Worm (Caenorhabditis elegans) whole organism, L1 larva: ENCODE data around the gene fbxl-4.
A peak's percentile ranks its signal among the peaks of the same experiment; 100 is the strongest.

ENCODE experiments used
- C04F5.9 ChIP-seq: sonication (generic microtip); optimal IDR thresholded peaks from 2 replicates; lab custom pipeline; 2016; ENCODE audit warnings: missing genetic modification characterization, missing compliant biosample characterization
- Y116A8C.19 ChIP-seq: sonication (generic microtip); optimal IDR thresholded peaks from 2 replicates; lab custom pipeline; 2016; ENCODE audit warnings: missing compliant biosample characterization, missing genetic modification characterization, borderline replicate concordance
- aha-1 ChIP-seq: fragments of 150-350 bp; optimal IDR thresholded peaks from 2 replicates; lab custom pipeline; 2014; ENCODE audit warnings: missing biosample characterization, missing genetic modification characterization
- blmp-1 ChIP-seq: fragments of 150-350 bp; optimal IDR thresholded peaks from 2 replicates; lab custom pipeline; 2014; ENCODE audit warnings: missing biosample characterization, missing genetic modification characterization
- ceh-63 ChIP-seq: fragments of 200-800 bp; sonication (Bioruptor generic); optimal IDR thresholded peaks from 2 replicates; lab custom pipeline; 2018; ENCODE audit warnings: mild to moderate bottlenecking, missing genetic modification characterization, missing compliant biosample characterization
- ceh-82 ChIP-seq, 3 experiments: fragments of 150-350 bp in 1 of 3; sonication (generic microtip) in 2 of 3; optimal IDR thresholded peaks; 2 replicates each; lab custom pipeline; 2014 to 2017; ENCODE audit warnings: missing biosample characterization in 3 of 3, missing genetic modification characterization in 3 of 3
- ceh-90 ChIP-seq: sonication (generic microtip); optimal IDR thresholded peaks from 2 replicates; lab custom pipeline; 2016; ENCODE audit warnings: missing genetic modification characterization, missing compliant biosample characterization
- dpl-1 ChIP-seq, 3 experiments: fragments of 150-350 bp in 2 of 3; sonication (generic microtip) in 1 of 3; optimal IDR thresholded peaks; 2 replicates each; lab custom pipeline; 2014 to 2017; ENCODE audit warnings: missing biosample characterization in 3 of 3, missing genetic modification characterization in 3 of 3, missing genetic modification reagents in 3 of 3
- efl-1 ChIP-seq, 4 experiments: fragments of 150-350 bp; optimal IDR thresholded peaks in 3 of 4; peaks in 1 of 4; 1 replicate in 1 of 4; 2 replicates in 3 of 4; lab custom pipeline; 2014; ENCODE audit warnings: missing biosample characterization in 2 of 4, missing genetic modification characterization in 2 of 4, missing genetic modification reagents in 2 of 4
- egl-13 ChIP-seq: sonication (generic microtip); optimal IDR thresholded peaks from 2 replicates; lab custom pipeline; 2016; ENCODE audit warnings: missing genotype, missing genetic modification reagents, missing genetic modification characterization, missing compliant biosample characterization
- fkh-4 ChIP-seq: sonication (generic microtip); optimal IDR thresholded peaks from 2 replicates; lab custom pipeline; 2016; ENCODE audit warnings: missing compliant biosample characterization, missing genetic modification characterization, borderline replicate concordance
- fkh-8 ChIP-seq: sonication (generic microtip); optimal IDR thresholded peaks from 2 replicates; lab custom pipeline; 2016; ENCODE audit warnings: mild to moderate bottlenecking, missing genetic modification characterization, missing compliant biosample characterization
- fos-1 ChIP-seq: fragments of 150-350 bp; optimal IDR thresholded peaks from 2 replicates; lab custom pipeline; 2014; ENCODE audit warnings: missing biosample characterization, missing genetic modification characterization
- hlh-17 ChIP-seq: fragments of 200-800 bp; sonication (Bioruptor generic); optimal IDR thresholded peaks from 2 replicates; lab custom pipeline; 2018; ENCODE audit warnings: missing genetic modification characterization, mild to moderate bottlenecking, missing compliant biosample characterization, moderate library complexity, borderline replicate concordance
- hlh-4 ChIP-seq: sonication (generic microtip); optimal IDR thresholded peaks from 2 replicates; lab custom pipeline; 2016; ENCODE audit warnings: mild to moderate bottlenecking, missing genetic modification characterization, missing compliant biosample characterization
- lin-14 ChIP-seq: fragments of 200-800 bp; sonication (Bioruptor generic); optimal IDR thresholded peaks from 2 replicates; lab custom pipeline; 2018; ENCODE audit warnings: mild to moderate bottlenecking, missing genetic modification characterization, moderate library complexity, missing compliant biosample characterization
- lin-39 ChIP-seq: fragments of 150-350 bp; optimal IDR thresholded peaks from 2 replicates; lab custom pipeline; 2014; ENCODE audit warnings: missing biosample characterization, missing genetic modification reagents, missing genetic modification characterization
- lsy-2 ChIP-seq, 2 experiments: fragments of 150-350 bp; optimal IDR thresholded peaks; 2 replicates each; lab custom pipeline; 2014; ENCODE audit warnings: missing biosample characterization in 2 of 2, missing genetic modification characterization in 2 of 2
- mab-9 ChIP-seq: fragments of 200-800 bp; sonication (Bioruptor generic); IDR thresholded peaks from 2 replicates; pipeline ENCODE4 v1.3.6; 2022; ENCODE audit warnings: missing genetic modification reagents, missing genetic modification characterization, missing compliant biosample characterization
- nhr-19 ChIP-seq: fragments of 200-800 bp; sonication (Bioruptor generic); conservative IDR thresholded peaks from 2 replicates; pipeline ENCODE4 v1.3.6; 2022; ENCODE audit warnings: missing genetic modification characterization, missing compliant biosample characterization
- nhr-237 ChIP-seq: fragments of 150-350 bp; optimal IDR thresholded peaks from 2 replicates; lab custom pipeline; 2014; ENCODE audit warnings: missing biosample characterization, missing genetic modification characterization
- nhr-28 ChIP-seq: fragments of 150-350 bp; optimal IDR thresholded peaks from 2 replicates; lab custom pipeline; 2014; ENCODE audit warnings: missing biosample characterization, missing genetic modification characterization
- nhr-77 ChIP-seq: fragments of 150-350 bp; optimal IDR thresholded peaks from 2 replicates; lab custom pipeline; 2014; ENCODE audit warnings: missing biosample characterization, missing genetic modification characterization
- nhr-85 ChIP-seq: sonication (generic microtip); peaks from one replicate; lab custom pipeline; 2016; ENCODE audit warnings: missing genetic modification characterization, inconsistent platforms, missing compliant biosample characterization
- pqm-1 ChIP-seq: sonication (generic microtip); optimal IDR thresholded peaks from 3 replicates; lab custom pipeline; 2017; ENCODE audit warnings: missing biosample characterization, missing genetic modification characterization
- skn-1 ChIP-seq: fragments of 150-350 bp; optimal IDR thresholded peaks from 2 replicates; lab custom pipeline; 2014; ENCODE audit warnings: missing biosample characterization, missing genetic modification characterization
- sox-4 ChIP-seq: sonication (generic microtip); optimal IDR thresholded peaks from 2 replicates; lab custom pipeline; 2016; ENCODE audit warnings: missing genetic modification characterization, missing compliant biosample characterization
- sptf-1 ChIP-seq: fragments of 150-350 bp; optimal IDR thresholded peaks from 2 replicates; lab custom pipeline; 2014; ENCODE audit warnings: missing biosample characterization, missing genetic modification characterization
- sup-37 ChIP-seq: fragments of 200-800 bp; sonication (Bioruptor generic); optimal IDR thresholded peaks from 2 replicates; lab custom pipeline; 2018; ENCODE audit warnings: mild to moderate bottlenecking, missing genetic modification characterization, missing compliant biosample characterization
- unc-62 ChIP-seq: fragments of 150-350 bp; optimal IDR thresholded peaks from 2 replicates; lab custom pipeline; 2014; ENCODE audit warnings: missing biosample characterization, missing genetic modification reagents, missing genetic modification characterization
- xbp-1 ChIP-seq: sonication (generic microtip); optimal IDR thresholded peaks from 2 replicates; lab custom pipeline; 2016; ENCODE audit warnings: missing genetic modification characterization, missing compliant biosample characterization
- zag-1 ChIP-seq: fragments of 150-350 bp; optimal IDR thresholded peaks from 2 replicates; lab custom pipeline; 2014; ENCODE audit warnings: missing biosample characterization, missing genetic modification characterization
- ztf-11 ChIP-seq, 2 experiments: sonication (generic microtip); optimal IDR thresholded peaks; 2 replicates each; lab custom pipeline; 2016 to 2017; ENCODE audit warnings: missing genetic modification characterization in 2 of 2, missing biosample characterization in 1 of 2, missing compliant biosample characterization in 1 of 2

The fbxl-4 gene

DNA sequence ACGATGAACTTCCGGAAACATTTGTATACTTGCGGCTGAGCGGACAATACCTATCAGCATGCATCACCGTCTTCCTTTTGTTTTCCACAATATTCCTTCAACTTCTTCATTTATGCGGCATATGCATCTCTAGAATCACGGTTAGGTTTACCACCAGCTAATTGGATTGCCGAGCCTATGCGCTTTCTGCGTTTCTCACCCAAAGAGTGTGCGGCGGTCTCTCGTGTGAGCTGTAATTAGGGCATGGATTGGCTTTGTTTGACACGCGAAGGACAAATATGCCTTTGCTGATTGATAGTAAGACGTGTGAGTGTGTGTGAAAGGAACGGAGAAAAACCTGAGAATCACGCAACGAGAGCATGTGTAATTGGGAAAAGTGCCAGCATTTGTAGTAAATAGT lies 24.9 kb downstream of the fbxl-4 start:
- TF ChIP-seq lin-14 (peak; percentile 55), pqm-1 (no peak), mab-9 (GFP tag; lab: Robert Waterston, UW) (no peak), Y116A8C.19 (no peak), C04F5.9 (tag; lab: Kevin White, UChicago) (no peak)

DNA sequence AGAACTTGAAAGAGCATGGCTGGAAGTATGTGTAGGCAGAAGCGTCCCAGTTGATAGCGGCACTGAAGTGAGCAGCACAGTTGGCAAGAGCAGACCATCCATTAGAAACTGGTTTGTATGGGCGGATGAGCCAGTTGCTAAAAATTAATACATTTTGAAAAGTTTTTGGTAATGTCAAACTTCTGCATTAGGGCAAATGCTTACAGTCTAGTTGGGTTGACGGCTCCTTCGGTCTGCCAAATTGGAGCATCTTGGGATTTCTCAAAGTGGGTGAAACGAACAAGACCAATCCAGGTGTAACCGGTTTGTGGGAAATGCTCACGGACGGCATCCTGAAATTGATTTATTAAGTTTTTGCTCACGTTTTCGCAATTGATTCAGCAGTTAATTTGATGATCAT lies 29.0 kb downstream of the fbxl-4 start:
- TF ChIP-seq sox-4 (no peak), fkh-8 (no peak), ceh-63 (GFP tag; lab: Kevin White, UChicago) (no peak), lin-14 (no peak), nhr-19 (GFP tag; lab: Robert Waterston, UW) (no peak), unc-62 (GFP tag; lab: Kevin White, UChicago) (no peak), Y116A8C.19 (no peak), mab-9 (GFP tag; lab: Robert Waterston, UW) (no peak), aha-1 (tag; lab: Kevin White, UChicago) (no peak), xbp-1 (tag; lab: Kevin White, UChicago) (no peak), fos-1 (tag; lab: Kevin White, UChicago) (no peak)

DNA sequence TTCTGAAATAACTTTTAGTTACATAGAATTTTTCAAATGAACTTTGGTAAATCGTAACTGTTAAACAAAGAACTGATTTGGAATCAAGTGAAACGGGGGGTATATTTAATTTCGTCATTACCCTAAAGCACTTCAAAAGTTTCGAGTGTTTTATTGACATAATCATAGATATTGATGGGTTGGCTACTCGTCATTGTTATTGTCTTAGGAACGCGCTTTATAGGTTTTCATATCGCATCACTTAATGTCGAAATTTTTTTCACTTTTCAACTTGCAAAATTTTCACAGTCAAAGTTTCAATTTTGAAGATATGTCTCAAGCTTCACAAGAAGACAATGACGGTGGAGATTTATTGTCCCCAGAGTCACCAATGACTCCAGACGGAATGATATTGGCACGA lies 30.1 kb downstream of the fbxl-4 start, which contains the start of gene kqt-1:
Gene kqt-1, plus strand, starts transcription at position 301 of the 400 bp plus-strand sequence.
- TF ChIP-seq lin-14 (no peak), blmp-1 (tag; lab: Kevin White, UChicago) (no peak), lin-39 (tag; lab: Kevin White, UChicago) (no peak), dpl-1 (GFP tag; optimal IDR thresholded peaks at IDR 0.05; lab: Kevin White, UChicago) (no peak)

DNA sequence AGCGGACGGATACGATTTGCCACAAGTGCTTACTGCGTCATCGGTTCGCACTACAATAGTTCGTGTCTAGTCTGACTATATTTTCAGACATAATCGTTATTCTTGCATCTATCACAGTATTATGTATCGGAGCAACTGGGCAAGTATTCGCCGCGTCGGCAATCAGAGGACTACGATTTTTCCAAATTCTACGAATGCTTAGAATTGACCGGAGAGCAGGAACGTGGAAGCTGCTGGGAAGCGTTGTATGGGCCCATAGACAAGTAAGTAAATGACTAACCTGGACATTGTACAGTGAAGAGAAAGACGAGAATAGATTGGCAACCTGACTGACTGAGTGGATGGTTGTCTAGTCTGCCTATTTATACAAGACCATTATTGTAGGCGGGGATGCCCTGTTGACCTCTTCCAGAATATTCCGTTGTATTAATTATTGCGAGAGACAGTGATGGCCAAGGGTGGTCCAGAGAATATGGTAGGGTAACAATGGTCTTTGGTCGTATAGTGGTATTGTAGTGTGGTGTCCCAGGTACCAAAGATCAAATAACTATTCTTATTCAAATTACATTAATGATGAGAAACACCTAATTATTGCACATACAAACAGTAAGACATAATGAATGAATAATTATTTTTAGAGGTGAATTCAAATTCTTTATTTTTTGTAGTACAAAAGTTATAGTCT lies 34.1 kb downstream of the fbxl-4 start, which contains the start of gene clec-266:
Gene clec-266, minus strand, starts transcription at position 364 of the 685 bp plus-strand sequence.
- TF ChIP-seq blmp-1 (tag; lab: Kevin White, UChicago) (no peak), pqm-1 (no peak), sptf-1 (tag; lab: Kevin White, UChicago) (no peak), lsy-2 (tag; optimal IDR thresholded peaks at IDR 0.05; lab: Kevin White, UChicago) (no peak), egl-13 (tag; lab: Kevin White, UChicago) (no peak), hlh-17 (GFP tag; lab: Kevin White, UChicago) (no peak), sup-37 (no peak), nhr-77 (no peak), skn-1 (tag; lab: Kevin White, UChicago) (no peak), unc-62 (GFP tag; lab: Kevin White, UChicago) (no peak)

DNA sequence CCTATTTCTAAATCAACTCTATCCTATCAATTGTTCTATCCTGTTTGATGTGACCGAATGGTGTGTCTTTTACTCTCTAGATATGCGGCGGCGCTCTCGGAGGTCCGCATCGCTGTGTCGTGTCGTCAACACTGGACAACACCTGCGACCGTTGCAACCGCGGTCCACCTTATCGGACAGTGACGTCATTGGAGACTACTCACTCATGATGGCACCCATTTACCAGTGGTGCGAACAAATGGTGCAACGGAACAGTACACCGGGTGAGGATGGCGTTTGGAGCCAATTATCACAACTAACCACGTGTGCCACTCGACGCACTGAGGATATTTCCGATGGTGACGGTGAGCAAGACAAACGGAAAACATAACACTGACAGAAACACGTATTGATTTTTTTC lies 36.7 kb downstream of the fbxl-4 start:
- TF ChIP-seq ceh-63 (GFP tag; lab: Kevin White, UChicago) = no peak
- no peak for TF ChIP-seq fkh-4 (tag; lab: Kevin White, UChicago)
- no peak for TF ChIP-seq blmp-1 (tag; lab: Kevin White, UChicago)
- no peak for TF ChIP-seq nhr-85 (tag; lab: Kevin White, UChicago)
- TF ChIP-seq hlh-17 (GFP tag; lab: Kevin White, UChicago) = no peak
- no peak for TF ChIP-seq unc-62 (GFP tag; lab: Kevin White, UChicago)
- TF ChIP-seq, all 84 proteins: peak for 0

DNA sequence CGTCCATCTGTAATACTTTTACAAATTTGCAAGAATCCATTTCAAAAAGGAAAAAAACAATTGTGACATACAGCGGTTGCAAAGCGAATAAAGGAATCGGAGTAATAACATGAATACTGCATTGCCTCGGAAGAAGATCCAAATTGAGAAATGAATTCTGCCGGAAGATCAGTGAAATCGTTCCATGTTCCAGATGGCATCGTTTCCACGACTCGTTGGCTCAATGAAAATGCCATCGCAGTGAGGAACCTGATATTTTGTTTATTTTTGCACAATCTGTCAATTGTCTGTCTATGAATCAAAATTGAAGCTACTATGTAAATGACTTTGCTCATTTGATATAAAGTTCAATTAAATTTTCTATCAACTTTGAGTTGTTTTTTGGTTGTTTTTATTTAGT lies 42.0 kb downstream of the fbxl-4 start:
- TF ChIP-seq nhr-85 (tag; lab: Kevin White, UChicago) = no peak
- TF ChIP-seq lin-39 (tag; lab: Kevin White, UChicago) = no peak
- no peak for TF ChIP-seq xbp-1 (tag; lab: Kevin White, UChicago)
- no peak for TF ChIP-seq nhr-77
- no peak for TF ChIP-seq Y116A8C.19
- no peak for TF ChIP-seq efl-1 (optimal IDR thresholded peaks at IDR 0.05; lab: Kevin White, UChicago)
- no peak for TF ChIP-seq efl-1 (GFP tag; optimal IDR thresholded peaks at IDR 0.05 in 1 of 2; lab: Kevin White, UChicago)
- TF ChIP-seq hlh-4 (tag; lab: Kevin White, UChicago) = no peak
- TF ChIP-seq dpl-1 (GFP tag; optimal IDR thresholded peaks at IDR 0.05; lab: Kevin White, UChicago) = no peak
- TF ChIP-seq egl-13 (tag; lab: Kevin White, UChicago) = no peak
- no peak for TF ChIP-seq nhr-237
- TF ChIP-seq nhr-28 (tag; lab: Kevin White, UChicago) = no peak
- TF ChIP-seq ceh-63 (GFP tag; lab: Kevin White, UChicago) = no peak
- TF ChIP-seq sox-4 = no peak
- TF ChIP-seq ceh-82 (tag; optimal IDR thresholded peaks at IDR 0.05; lab: Kevin White, UChicago) = no peak
- TF ChIP-seq ztf-11 (tag; optimal IDR thresholded peaks at IDR 0.05; lab: Kevin White, UChicago) = no peak
- no peak for TF ChIP-seq zag-1
- no peak for TF ChIP-seq ceh-90 (tag; lab: Kevin White, UChicago)
